Worm (Caenorhabditis elegans): Measurements from ENCODE around the gene C49H3.12.

DNA sequence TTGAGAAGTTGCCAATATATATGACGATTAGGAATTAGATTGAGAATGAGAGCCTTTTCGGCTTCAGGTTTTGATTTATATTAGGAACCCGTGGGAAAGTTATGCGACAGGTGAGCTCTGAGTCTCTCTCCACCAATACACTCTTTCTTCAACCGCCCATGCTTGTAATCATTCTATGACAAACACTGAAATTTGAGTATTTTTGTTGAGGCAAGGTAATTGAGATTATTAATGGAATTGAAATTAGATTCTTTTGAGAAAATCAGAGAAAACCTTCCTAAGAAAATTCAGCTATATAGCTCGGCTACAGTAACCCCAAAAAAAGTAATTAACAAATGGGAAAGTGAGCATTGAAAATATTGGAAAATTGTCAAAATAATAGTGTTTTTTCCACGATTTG, 28.7 kb upstream of the C49H3.12 start, which contains the start of gene ceh-19:
- TF ChIP-seq B0261.1 (tag; optimal IDR thresholded peaks at IDR 0.05) (no peak), hrde-1 (tag; optimal IDR thresholded peaks at IDR 0.05; ENCODE audit: borderline replicate concordance) (no peak), ceh-91 (GFP tag; IDR thresholded peaks at IDR 0.05) (no peak), akir-1 (GFP tag; optimal IDR thresholded peaks at IDR 0.05) (no peak), nfyb-1 (GFP tag; IDR thresholded peaks at IDR 0.05) (no peak), ZK185.1 (tag; optimal IDR thresholded peaks at IDR 0.05; ENCODE audit: poor library complexity, severe bottlenecking) (no peak), ceh-58 (GFP tag; IDR thresholded peaks at IDR 0.05) (no peak), somi-1 (GFP tag; optimal IDR thresholded peaks at IDR 0.05) (no peak), gei-17 (GFP tag; optimal IDR thresholded peaks at IDR 0.05) (no peak), snpc-4 (GFP tag; optimal IDR thresholded peaks at IDR 0.05) (no peak), snpc-4 (tag; optimal IDR thresholded peaks at IDR 0.05) (no peak), F22D6.2 (tag; optimal IDR thresholded peaks at IDR 0.05) (no peak)
